Fruit fly (Drosophila melanogaster) whole organism, embryonic: ENCODE data around the gene alpha-Man-Ic.

Experiments
- Blimp-1 ChIP-seq: fragments of 200-800 bp; sonication (Bioruptor generic); optimal IDR thresholded peaks from 3 replicates; lab custom pipeline; 2018; ENCODE audit warnings: missing biosample characterization, missing genetic modification characterization, mild to moderate bottlenecking, moderate library complexity, missing genetic modification reagents
- CG10209 ChIP-seq: fragments of 200-800 bp; sonication (Bioruptor generic); optimal IDR thresholded peaks from 3 replicates; lab custom pipeline; 2017; ENCODE audit warnings: missing biosample characterization, mild to moderate bottlenecking, missing genetic modification characterization, missing genetic modification reagents
- CG7357 ChIP-seq: fragments of 200-800 bp; sonication (Bioruptor generic); IDR thresholded peaks from 3 replicates; pipeline ENCODE4 v1.3.6; 2022; ENCODE audit warnings: missing biosample characterization, missing genetic modification characterization
- CoRest ChIP-seq: fragments of 200-800 bp; sonication (Bioruptor generic); optimal IDR thresholded peaks from 3 replicates; lab custom pipeline; 2018; ENCODE audit warnings: missing biosample characterization, mild to moderate bottlenecking, missing genetic modification characterization, moderate library complexity
- Doc2 ChIP-seq: fragments of 200-800 bp; sonication (Bioruptor generic); IDR thresholded peaks from 2 replicates; pipeline ENCODE4 v1.3.6; 2022; ENCODE audit warnings: missing biosample characterization, missing genetic modification characterization
- Elba2 ChIP-seq: fragments of 200-800 bp; sonication (Bioruptor generic); optimal IDR thresholded peaks from 3 replicates; lab custom pipeline; 2016; ENCODE audit warnings: missing biosample characterization, missing genetic modification characterization
- Hr78 ChIP-seq, 2 experiments: fragments of 200-800 bp in 1 of 2; fragments of >200 bp in 1 of 2; sonication (Bioruptor generic) in 1 of 2; optimal IDR thresholded peaks; 2 replicates each; lab custom pipeline; 2017 to 2019; ENCODE audit warnings: missing biosample characterization in 2 of 2, missing genetic modification characterization in 2 of 2, mild to moderate bottlenecking in 1 of 2, moderate library complexity in 1 of 2
- MESR4 ChIP-seq: fragments of 200-800 bp; sonication (Bioruptor generic); optimal IDR thresholded peaks from 2 replicates; lab custom pipeline; 2018; ENCODE audit warnings: missing biosample characterization, mild to moderate bottlenecking, missing genetic modification characterization, moderate library complexity
- crol ChIP-seq: fragments of 200-800 bp; sonication (Bioruptor generic); IDR thresholded peaks from 2 replicates; pipeline ENCODE4 v1.3.6; 2022; ENCODE audit warnings: missing biosample characterization, missing genetic modification characterization
- kni ChIP-seq: fragments of 200-800 bp; sonication (Bioruptor generic); optimal IDR thresholded peaks from 3 replicates; lab custom pipeline; 2017; ENCODE audit warnings: mild to moderate bottlenecking, missing biosample characterization, missing genetic modification reagents, missing genetic modification characterization
- pfk ChIP-seq: fragments of 200-800 bp; sonication (Bioruptor generic); optimal IDR thresholded peaks from 2 replicates; lab custom pipeline; 2018; ENCODE audit warnings: missing biosample characterization, mild to moderate bottlenecking, missing genetic modification characterization, moderate library complexity

- no peak for TF ChIP-seq Elba2 (GFP tag; lab: Kevin White, UChicago)
- no peak for TF ChIP-seq Doc2 (GFP tag; lab: Robert Waterston, UW)
- TF ChIP-seq Hr78 (GFP tag; optimal IDR thresholded peaks at IDR 0.05; lab: Kevin White, UChicago): no peak
- TF ChIP-seq MESR4 (GFP tag; lab: Kevin White, UChicago): no peak
- no peak for TF ChIP-seq kni
- no peak for TF ChIP-seq CoRest (tag; lab: Kevin White, UChicago)
- no peak for TF ChIP-seq crol (GFP tag; lab: Robert Waterston, UW)
- TF ChIP-seq CG10209 (GFP tag; lab: Kevin White, UChicago): no peak
- no peak for TF ChIP-seq Blimp-1 (GFP tag; lab: Kevin White, UChicago)
- TF ChIP-seq pfk: no peak
- TF ChIP-seq CG7357 (GFP tag; lab: Robert Waterston, UW): no peak
Measured at dm6 chr3R:29905164-29905563, 25.0 kb downstream of the alpha-Man-Ic start, which contains the start of gene CG15515.
